Fruit fly (Drosophila melanogaster) whole organism, embryonic: Measurements from ENCODE around the gene CG13071.

Experiments
- Ada2b ChIP-seq: fragments of 200-800 bp; sonication (Bioruptor generic); IDR thresholded peaks from 2 replicates; pipeline ENCODE4 v1.3.6; 2022; ENCODE audit warnings: missing biosample characterization, missing genetic modification characterization
- Atf-2 ChIP-seq: fragments of 200-800 bp; sonication (Bioruptor generic); optimal IDR thresholded peaks from 2 replicates; lab custom pipeline; 2016; ENCODE audit warnings: missing biosample characterization, missing genetic modification characterization
- CG10209 ChIP-seq: fragments of 200-800 bp; sonication (Bioruptor generic); optimal IDR thresholded peaks from 3 replicates; lab custom pipeline; 2017; ENCODE audit warnings: missing biosample characterization, mild to moderate bottlenecking, missing genetic modification characterization, missing genetic modification reagents
- CG11723 ChIP-seq: fragments of 200-800 bp; sonication (Bioruptor generic); optimal IDR thresholded peaks from 2 replicates; lab custom pipeline; 2017; ENCODE audit warnings: missing biosample characterization, mild to moderate bottlenecking, missing genetic modification characterization
- CG12744 ChIP-seq: fragments of 200-800 bp; sonication (Bioruptor generic); optimal IDR thresholded peaks from 2 replicates; lab custom pipeline; 2016; ENCODE audit warnings: missing biosample characterization, missing genetic modification characterization
- CG13296 ChIP-seq: fragments of 200-800 bp; sonication (Bioruptor generic); optimal IDR thresholded peaks from 3 replicates; lab custom pipeline; 2018; ENCODE audit warnings: missing biosample characterization, mild to moderate bottlenecking, missing genetic modification characterization
- CG14965 ChIP-seq: fragments of 200-800 bp; sonication (Bioruptor generic); optimal IDR thresholded peaks from 2 replicates; lab custom pipeline; 2016; ENCODE audit warnings: missing biosample characterization, missing genetic modification characterization, borderline replicate concordance
- CG15011 ChIP-seq: fragments of 200-800 bp; sonication (Bioruptor generic); optimal IDR thresholded peaks from 3 replicates; lab custom pipeline; 2018; ENCODE audit warnings: missing biosample characterization, mild to moderate bottlenecking, missing genetic modification characterization
- CG1529 ChIP-seq: fragments of 200-800 bp; sonication (Bioruptor generic); optimal IDR thresholded peaks from 3 replicates; lab custom pipeline; 2018; ENCODE audit warnings: missing biosample characterization, missing genetic modification characterization
- CG15514 ChIP-seq: fragments of 200-800 bp; sonication (Bioruptor generic); optimal IDR thresholded peaks from 3 replicates; lab custom pipeline; 2017; ENCODE audit warnings: missing biosample characterization, missing genetic modification characterization, mild to moderate bottlenecking, moderate library complexity, missing genetic modification reagents
- CG1647 ChIP-seq: fragments of 200-800 bp; sonication (Bioruptor generic); optimal IDR thresholded peaks from 3 replicates; lab custom pipeline; 2016; ENCODE audit warnings: missing biosample characterization, missing genetic modification characterization
- CG16813 ChIP-seq: fragments of 200-800 bp; sonication (Bioruptor generic); IDR thresholded peaks from 3 replicates; pipeline ENCODE4 v1.3.6; 2022; ENCODE audit warnings: missing biosample characterization, missing genetic modification characterization; ENCODE audit not compliant: partially characterized antibody
- CG17829 ChIP-seq: fragments of 200-800 bp; optimal IDR thresholded peaks from 2 replicates; lab custom pipeline; 2019; ENCODE audit warnings: missing biosample characterization, mild to moderate bottlenecking, missing genetic modification characterization, moderate library complexity
- CG18599 ChIP-seq: fragments of 200-800 bp; sonication (Bioruptor generic); optimal IDR thresholded peaks from 3 replicates; lab custom pipeline; 2017; ENCODE audit warnings: missing biosample characterization, missing genetic modification characterization, mild to moderate bottlenecking, moderate library complexity, missing genetic modification reagents
- CG2712 ChIP-seq: fragments of 200-800 bp; optimal IDR thresholded peaks from 3 replicates; lab custom pipeline; 2019; ENCODE audit warnings: missing biosample characterization, mild to moderate bottlenecking, missing genetic modification characterization, moderate library complexity
- CG31441 ChIP-seq: fragments of 200-800 bp; sonication (Bioruptor generic); IDR thresholded peaks from 2 replicates; pipeline ENCODE4 v1.3.6; 2022; ENCODE audit warnings: missing biosample characterization, missing genetic modification characterization
- CG32772 ChIP-seq: fragments of 200-800 bp; sonication (Bioruptor generic); IDR thresholded peaks from 2 replicates; pipeline ENCODE4 v1.3.6; 2022; ENCODE audit warnings: missing biosample characterization, missing genetic modification characterization
- CG6765 ChIP-seq: fragments of 200-800 bp; sonication (Bioruptor generic); optimal IDR thresholded peaks from 3 replicates; lab custom pipeline; 2017; ENCODE audit warnings: missing biosample characterization, mild to moderate bottlenecking, missing genetic modification characterization
- CG8478 ChIP-seq: fragments of >200 bp; optimal IDR thresholded peaks from 2 replicates; lab custom pipeline; 2018
- CG9932 ChIP-seq: fragments of 200-800 bp; sonication (Bioruptor generic); IDR thresholded peaks from 2 replicates; pipeline ENCODE4 v1.3.6; 2022; ENCODE audit warnings: missing biosample characterization, missing genetic modification characterization
- CHES-1-like ChIP-seq: fragments of 200-800 bp; sonication (Bioruptor generic); optimal IDR thresholded peaks from 2 replicates; lab custom pipeline; 2016; ENCODE audit warnings: missing biosample characterization, missing genetic modification characterization
- Dbx ChIP-seq: fragments of 200-800 bp; sonication (Bioruptor generic); IDR thresholded peaks from 3 replicates; pipeline ENCODE4 v1.3.6; 2022; ENCODE audit warnings: missing biosample characterization, missing genetic modification characterization
- Dek ChIP-seq: fragments of 200-800 bp; sonication (Bioruptor generic); optimal IDR thresholded peaks from 3 replicates; lab custom pipeline; 2019; ENCODE audit warnings: missing biosample characterization, mild to moderate bottlenecking, missing genetic modification characterization, moderate library complexity
- Dfd ChIP-seq, 2 experiments: fragments of >200 bp; optimal IDR thresholded peaks; 2 replicates each; lab custom pipeline; 2017; ENCODE audit warnings: missing biosample characterization in 2 of 2, missing genetic modification characterization in 2 of 2
- Drgx ChIP-seq: fragments of 200-800 bp; sonication (Bioruptor generic); IDR thresholded peaks from 2 replicates; pipeline ENCODE4 v1.3.6; 2022; ENCODE audit warnings: missing biosample characterization, missing genetic modification characterization
- HHEX ChIP-seq: fragments of 200-800 bp; sonication (Bioruptor generic); optimal IDR thresholded peaks from 3 replicates; lab custom pipeline; 2017; ENCODE audit warnings: missing biosample characterization, mild to moderate bottlenecking, missing genetic modification characterization, missing genetic modification reagents
- Hand ChIP-seq: fragments of 200-800 bp; sonication (Bioruptor generic); optimal IDR thresholded peaks from 2 replicates; lab custom pipeline; 2017; ENCODE audit warnings: mild to moderate bottlenecking, missing biosample characterization, missing genetic modification reagents, missing genetic modification characterization
- Hmx ChIP-seq: fragments of 200-800 bp; sonication (Bioruptor generic); optimal IDR thresholded peaks from 2 replicates; lab custom pipeline; 2016; ENCODE audit warnings: missing biosample characterization, missing genetic modification characterization
- Med ChIP-seq: fragments of 200-800 bp; sonication (Bioruptor generic); peaks from one replicate; lab custom pipeline; 2016; ENCODE audit warnings: missing biosample characterization, missing genetic modification characterization, mild to moderate bottlenecking, inconsistent platforms, moderate library complexity
- Nf-YA ChIP-seq: fragments of 200-800 bp; sonication (Bioruptor generic); IDR thresholded peaks from 2 replicates; pipeline ENCODE4 v1.3.6; 2022; ENCODE audit warnings: missing biosample characterization, missing genetic modification characterization
- Ravus ChIP-seq: fragments of 200-800 bp; sonication (Bioruptor generic); IDR thresholded peaks from 2 replicates; pipeline ENCODE4 v1.3.6; 2022; ENCODE audit warnings: missing biosample characterization, missing genetic modification characterization
- Stat92E ChIP-seq, 3 experiments: fragments of >200 bp in 2 of 3; fragments of 200-800 bp in 1 of 3; sonication (Bioruptor generic) in 1 of 3; optimal IDR thresholded peaks; 2 replicates each; lab custom pipeline; 2017 to 2019; ENCODE audit warnings: missing biosample characterization in 3 of 3, missing genetic modification characterization in 3 of 3, mild to moderate bottlenecking in 1 of 3, moderate library complexity in 1 of 3
- Xbp1 ChIP-seq: fragments of 200-800 bp; sonication (Bioruptor generic); optimal IDR thresholded peaks from 3 replicates; lab custom pipeline; 2016; ENCODE audit warnings: missing biosample characterization, mild to moderate bottlenecking, missing genetic modification characterization
- ac ChIP-seq: fragments of 200-800 bp; sonication (Bioruptor generic); optimal IDR thresholded peaks from 3 replicates; lab custom pipeline; 2017; ENCODE audit warnings: missing biosample characterization, mild to moderate bottlenecking, missing genetic modification characterization
- al ChIP-seq: fragments of 200-800 bp; sonication (Bioruptor generic); IDR thresholded peaks from 2 replicates; pipeline ENCODE4 v1.3.6; 2022; ENCODE audit warnings: missing biosample characterization, missing genetic modification characterization
- bcd ChIP-seq: fragments of 200-800 bp; sonication (Bioruptor generic); optimal IDR thresholded peaks from 2 replicates; lab custom pipeline; 2017; ENCODE audit warnings: missing biosample characterization, mild to moderate bottlenecking, missing genetic modification characterization
- cas ChIP-seq: fragments of 200-800 bp; sonication (Bioruptor generic); IDR thresholded peaks from 2 replicates; pipeline ENCODE4 v1.3.6; 2022; ENCODE audit warnings: missing biosample characterization, missing genetic modification characterization
- dpn ChIP-seq, 2 experiments: fragments of 200-800 bp; sonication (Bioruptor generic); optimal IDR thresholded peaks; 3 replicates each; lab custom pipeline; 2016; ENCODE audit warnings: missing biosample characterization in 2 of 2, missing genetic modification characterization in 2 of 2
- fru ChIP-seq: fragments of >200 bp; optimal IDR thresholded peaks from 2 replicates; lab custom pipeline; 2017
- ham ChIP-seq: fragments of 200-800 bp; sonication (Bioruptor generic); IDR thresholded peaks from 2 replicates; pipeline ENCODE4 v1.3.6; 2022; ENCODE audit warnings: missing biosample characterization, missing genetic modification characterization
- hkb ChIP-seq, 2 experiments: fragments of 200-800 bp in 1 of 2; fragments of >200 bp in 1 of 2; sonication (Bioruptor generic) in 1 of 2; IDR thresholded peaks in 1 of 2; optimal IDR thresholded peaks in 1 of 2; 2 replicates each; pipeline versions ENCODE4 v1.3.6 to Lab custom; 2017 to 2022; ENCODE audit warnings: missing biosample characterization in 1 of 2, missing genetic modification characterization in 1 of 2
- insv ChIP-seq, 2 experiments: fragments of 200-800 bp; sonication (Bioruptor generic); optimal IDR thresholded peaks; 3 replicates each; lab custom pipeline; 2016 to 2018; ENCODE audit warnings: missing biosample characterization in 2 of 2, missing genetic modification characterization in 2 of 2
- inv ChIP-seq: fragments of 200-800 bp; sonication (Bioruptor generic); IDR thresholded peaks from 2 replicates; pipeline ENCODE4 v1.3.6; 2022; ENCODE audit warnings: missing biosample characterization, missing genetic modification characterization; ENCODE audit not compliant: partially characterized antibody
- ken ChIP-seq: fragments of 200-800 bp; sonication (Bioruptor generic); IDR thresholded peaks from 3 replicates; pipeline ENCODE4 v1.3.6; 2022; ENCODE audit warnings: missing biosample characterization, missing genetic modification characterization
- nmo ChIP-seq: fragments of 200-800 bp; sonication (Bioruptor generic); optimal IDR thresholded peaks from 2 replicates; lab custom pipeline; 2018; ENCODE audit warnings: missing biosample characterization, mild to moderate bottlenecking, missing genetic modification characterization, moderate library complexity
- onecut ChIP-seq: fragments of 200-800 bp; sonication (Bioruptor generic); IDR thresholded peaks from 2 replicates; pipeline ENCODE4 v1.3.6; 2022; ENCODE audit warnings: missing biosample characterization, missing genetic modification characterization
- tap ChIP-seq: fragments of 200-800 bp; optimal IDR thresholded peaks from 3 replicates; lab custom pipeline; 2019; ENCODE audit warnings: missing biosample characterization, mild to moderate bottlenecking, missing genetic modification characterization, moderate library complexity
- tin ChIP-seq: fragments of 200-800 bp; sonication (Bioruptor generic); optimal IDR thresholded peaks from 3 replicates; lab custom pipeline; 2016; ENCODE audit warnings: missing biosample characterization, missing genetic modification characterization
- toy ChIP-seq: fragments of 200-800 bp; sonication (Bioruptor generic); IDR thresholded peaks from 2 replicates; pipeline ENCODE4 v1.3.6; 2022; ENCODE audit warnings: missing biosample characterization, missing genetic modification characterization
- tx ChIP-seq: fragments of 200-800 bp; sonication (Bioruptor generic); optimal IDR thresholded peaks from 2 replicates; lab custom pipeline; 2016; ENCODE audit warnings: missing biosample characterization, missing genetic modification characterization

The CG13071 gene

dm6 chr3L:16228659-16229205, 33.8 kb upstream of the CG13071 start, which contains the start of gene Tmx3 (continued):
- peak; percentile 69 for TF ChIP-seq CG15514 (GFP tag; lab: Kevin White, UChicago)
- peak; percentile 70 for TF ChIP-seq Ravus (GFP tag; lab: Robert Waterston, UW)
- TF ChIP-seq toy (GFP tag; lab: Robert Waterston, UW), result peak; percentile 72; the same call in 1 of the 2 replicates
- no peak for TF ChIP-seq inv (GFP tag; lab: Robert Waterston, UW)
- TF ChIP-seq insv (GFP tag; optimal IDR thresholded peaks at IDR 0.05; lab: Kevin White, UChicago), result peak in 1 of 2 experiments; percentile 58
- TF ChIP-seq Dfd (GFP tag; optimal IDR thresholded peaks at IDR 0.05; lab: Kevin White, UChicago), result no peak
- TF ChIP-seq hkb (optimal IDR thresholded peaks at IDR 0.05; lab: Kevin White, UChicago), result no peak
- peak; percentile 84 for TF ChIP-seq hkb (GFP tag; IDR thresholded peaks at IDR 0.05; lab: Robert Waterston, UW)
- no peak for TF ChIP-seq ac (GFP tag; lab: Kevin White, UChicago)
- TF ChIP-seq CG17829, result peak; percentile 90
- peak; percentile 86 for TF ChIP-seq bcd (GFP tag; lab: Kevin White, UChicago)
- TF ChIP-seq Xbp1, result peak; percentile 93
- TF ChIP-seq CG32772 (GFP tag; lab: Robert Waterston, UW), result peak; percentile 95
- peak; percentile 39 for TF ChIP-seq CG1647 (GFP tag; lab: Kevin White, UChicago)
- peak; percentile 77 for TF ChIP-seq HHEX (GFP tag; lab: Kevin White, UChicago)
- TF ChIP-seq CG6765, result peak; percentile 58
- no peak for TF ChIP-seq fru (lab: Kevin White, UChicago)
- no peak for TF ChIP-seq CG18599
- TF ChIP-seq CG16813 (GFP tag; lab: Robert Waterston, UW), result no peak
- TF ChIP-seq CG9932 (GFP tag; lab: Robert Waterston, UW), result peak; percentile 96
- TF ChIP-seq CG14965 (GFP tag; lab: Kevin White, UChicago), result no peak
- TF ChIP-seq Drgx (GFP tag; lab: Robert Waterston, UW), result peak; percentile 90
- peak; percentile 94 for TF ChIP-seq Med (GFP tag; lab: Kevin White, UChicago)
- TF ChIP-seq ken, result peak; percentile 92
- peak; percentile 95 for TF ChIP-seq Dbx (GFP tag; lab: Robert Waterston, UW)
- TF ChIP-seq Nf-YA (GFP tag; lab: Robert Waterston, UW), result peak; percentile 81
- TF ChIP-seq Stat92E (GFP tag; optimal IDR thresholded peaks at IDR 0.05; lab: Kevin White, UChicago), result peak in 1 of 3 experiments; percentile 45
- TF ChIP-seq CG11723, result no peak
- peak; percentile 93 for TF ChIP-seq CG31441 (GFP tag; lab: Robert Waterston, UW)
- TF ChIP-seq dpn (GFP tag; optimal IDR thresholded peaks at IDR 0.05; lab: Kevin White, UChicago), result peak; percentile 66 to 90
- peak; percentile 67 for TF ChIP-seq onecut (GFP tag; lab: Robert Waterston, UW)
- peak; percentile 34 for TF ChIP-seq CG13296 (GFP tag; lab: Kevin White, UChicago)
- TF ChIP-seq CG10209 (GFP tag; lab: Kevin White, UChicago), result peak; percentile 90
- peak; percentile 30; the same call in 1 of the 2 replicates for TF ChIP-seq ham (GFP tag; lab: Robert Waterston, UW)
- no peak for TF ChIP-seq CG8478 (lab: Kevin White, UChicago)
- peak; percentile 22 for TF ChIP-seq tx (GFP tag; lab: Kevin White, UChicago)
- TF ChIP-seq tap (tag; lab: Kevin White, UChicago), result peak; percentile 77
- TF ChIP-seq cas, result peak; percentile 86
- peak; percentile 93 for TF ChIP-seq CG2712 (tag; lab: Kevin White, UChicago)
- peak; percentile 68 for TF ChIP-seq Ada2b
- peak; percentile 90 for TF ChIP-seq al (GFP tag; lab: Robert Waterston, UW)
- TF ChIP-seq Dek, result peak; percentile 92
- peak; percentile 27 for TF ChIP-seq CG12744 (GFP tag; lab: Kevin White, UChicago)
- TF ChIP-seq CG1529 (GFP tag; lab: Kevin White, UChicago), result peak; percentile 21
- TF ChIP-seq Hmx (GFP tag; lab: Kevin White, UChicago), result no peak
- peak; percentile 47 for TF ChIP-seq Atf-2 (GFP tag; lab: Kevin White, UChicago)
- peak; percentile 54 for TF ChIP-seq CG15011 (GFP tag; lab: Kevin White, UChicago)
- TF ChIP-seq nmo (GFP tag; lab: Kevin White, UChicago), result peak; percentile 96
- TF ChIP-seq tin (GFP tag; lab: Kevin White, UChicago), result peak; percentile 71
- peak; percentile 41 for TF ChIP-seq Hand (GFP tag; lab: Kevin White, UChicago)
- TF ChIP-seq CHES-1-like (GFP tag; lab: Kevin White, UChicago), result peak; percentile 55
